Worm (Caenorhabditis elegans) whole organism, early embryonic: Measurements from ENCODE around the gene dpf-5.

Experiments used
- B0310.2 ChIP-seq: sonication (generic microtip); optimal IDR thresholded peaks from 2 replicates; lab custom pipeline; 2016; ENCODE audit warnings: mild to moderate bottlenecking, missing genetic modification characterization, missing compliant biosample characterization
- ama-1 ChIP-seq: fragments of 150-350 bp; optimal IDR thresholded peaks from 2 replicates; lab custom pipeline; 2014
- flt-1 ChIP-seq: fragments of 200-800 bp; sonication (Bioruptor generic); IDR thresholded peaks from 2 replicates; pipeline ENCODE4 v1.3.6; 2022; ENCODE audit warnings: missing genetic modification characterization, missing compliant biosample characterization
- hnd-1 ChIP-seq: sonication (generic microtip); optimal IDR thresholded peaks from 2 replicates; lab custom pipeline; 2016; ENCODE audit warnings: missing genetic modification characterization, missing compliant biosample characterization

DNA sequence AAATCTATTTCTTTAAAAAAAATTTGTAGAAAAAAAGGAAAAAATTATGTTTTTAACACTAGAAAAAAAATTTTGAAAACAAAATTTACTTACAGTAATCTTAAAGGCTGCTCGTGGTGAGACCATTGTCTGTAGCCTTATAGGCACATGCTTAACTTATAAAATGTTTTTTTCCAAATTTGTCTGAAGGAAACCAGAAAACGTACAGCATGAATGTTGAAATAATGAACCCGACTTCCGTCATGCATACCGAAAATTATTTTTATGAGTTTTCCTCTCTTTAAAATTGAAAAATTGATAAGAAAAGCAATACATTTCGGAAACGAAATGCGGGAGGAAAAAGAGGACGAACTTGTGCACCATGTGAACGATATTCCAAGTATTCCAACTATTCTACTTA, 34.6 kb downstream of the dpf-5 start, which contains the start of gene R11E3.2:
- TF ChIP-seq flt-1 (GFP tag; lab: Robert Waterston, UW), result no peak
- no peak for TF ChIP-seq hnd-1 (tag; lab: Kevin White, UChicago)
- no peak for TF ChIP-seq ama-1
- no peak for TF ChIP-seq B0310.2 (tag; lab: Kevin White, UChicago)
